Fruit fly (Drosophila melanogaster): ENCODE measurements around the gene Scsalpha1.

Scsalpha1 gene

DNA sequence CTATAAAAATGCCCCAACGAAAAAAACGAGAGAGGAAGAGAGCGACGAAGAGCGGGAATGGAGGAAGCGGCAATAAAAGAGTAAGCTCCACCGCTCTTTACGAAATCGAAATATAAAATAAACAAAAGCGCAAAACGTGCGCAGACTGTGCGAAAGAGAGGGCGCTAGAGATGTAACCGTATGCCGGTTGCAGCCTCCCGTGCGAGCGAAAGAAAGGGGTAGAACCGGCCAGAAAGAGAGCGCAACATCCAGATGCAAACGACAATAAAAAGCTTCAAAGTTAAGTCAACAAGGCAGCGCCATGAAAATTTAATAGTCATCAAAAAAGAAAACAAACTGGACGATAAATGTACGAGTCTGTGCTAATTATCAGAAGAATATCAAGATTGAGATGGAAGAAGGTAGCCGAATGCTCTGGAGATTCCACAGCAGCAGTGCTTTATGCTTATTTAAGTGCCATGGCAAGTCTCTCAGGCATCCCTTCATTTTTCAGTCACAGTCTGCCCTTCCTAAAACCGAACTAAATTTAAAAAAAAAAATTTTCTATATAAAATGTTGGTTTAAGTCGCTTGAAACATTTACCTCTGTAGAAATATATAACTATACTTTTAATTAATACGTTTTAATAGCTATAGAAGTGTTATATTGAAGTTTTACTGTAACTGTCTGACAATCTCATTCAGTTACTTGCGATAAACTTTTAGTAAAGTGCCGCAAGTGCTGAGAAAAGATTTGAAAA, 48.1 kb upstream of the Scsalpha1 start (continued):
- TF ChIP-seq CG1024 (GFP tag; IDR thresholded peaks at IDR 0.05) (peak; percentile 51), CG9817 (tag; optimal IDR thresholded peaks at IDR 0.05) (peak; percentile 79), toy (GFP tag; IDR thresholded peaks at IDR 0.05) (0 out of 2 replicates have a peak, but pooled peaks have one; percentile 12), HmgZ (tag; optimal IDR thresholded peaks at IDR 0.05) (no peak), CG4854 (GFP tag; optimal IDR thresholded peaks at IDR 0.05) (peak; percentile 4), prd (optimal IDR thresholded peaks at IDR 0.05) (no peak), prd (GFP tag; IDR thresholded peaks at IDR 0.05) (peak; percentile 76), CG4730 (GFP tag; IDR thresholded peaks at IDR 0.05) (peak; percentile 63), D (optimal IDR thresholded peaks at IDR 0.05) (no peak), D (GFP tag; optimal IDR thresholded peaks at IDR 0.05) (peak; percentile 43), Poxn (GFP tag; IDR thresholded peaks at IDR 0.05) (no peak), Lhr (GFP tag; optimal IDR thresholded peaks at IDR 0.05) (no peak), PHDP (tag; optimal IDR thresholded peaks at IDR 0.05) (peak; percentile 88), inv (GFP tag; IDR thresholded peaks at IDR 0.05; ENCODE audit: partially characterized antibody) (no peak), ato (GFP tag; IDR thresholded peaks at IDR 0.05; ENCODE audit: partially characterized antibody) (no peak), kni (GFP tag; optimal IDR thresholded peaks at IDR 0.05) (peak; percentile 49), bsh (GFP tag; optimal IDR thresholded peaks at IDR 0.05) (peak; percentile 65 to 87), dimm (GFP tag; IDR thresholded peaks at IDR 0.05) (peak; percentile 50; the same call in 1 of the 2 replicates), Sox102F (GFP tag; optimal IDR thresholded peaks at IDR 0.05) (peak; percentile 89), vvl (GFP tag; IDR thresholded peaks at IDR 0.05) (peak; percentile 82), exex (tag; optimal IDR thresholded peaks at IDR 0.05) (peak; percentile 41), CG6175 (GFP tag; IDR thresholded peaks at IDR 0.05) (no peak), Hr3 (GFP tag; optimal IDR thresholded peaks at IDR 0.05) (peak; percentile 69), Hey (tag; optimal IDR thresholded peaks at IDR 0.05) (no peak), Fer3 (tag; optimal IDR thresholded peaks at IDR 0.05) (peak; percentile 60), nerfin-1 (tag; optimal IDR thresholded peaks at IDR 0.05) (peak; percentile 57), CG3065 (GFP tag; optimal IDR thresholded peaks at IDR 0.05) (peak; percentile 43), yki (optimal IDR thresholded peaks at IDR 0.05) (peak; percentile 29), CkIIα-i1 (GFP tag; IDR thresholded peaks at IDR 0.05) (no peak), tll (GFP tag; optimal IDR thresholded peaks at IDR 0.05) (no peak), CG5953 (GFP tag; IDR thresholded peaks at IDR 0.05) (no peak), bowl (GFP tag; IDR thresholded peaks at IDR 0.05) (no peak; the same call in 1 of the 2 replicates), CG18764 (GFP tag; optimal IDR thresholded peaks at IDR 0.05) (no peak), gem (tag; optimal IDR thresholded peaks at IDR 0.05) (peak; percentile 86), CG1832 (GFP tag; optimal IDR thresholded peaks at IDR 0.05) (peak; percentile 85), gsb (GFP tag; IDR thresholded peaks at IDR 0.05) (peak; percentile 56), Oli (tag; optimal IDR thresholded peaks at IDR 0.05) (peak; percentile 83), tx (GFP tag; optimal IDR thresholded peaks at IDR 0.05) (no peak), unpg (GFP tag; optimal IDR thresholded peaks at IDR 0.05) (peak; percentile 82), CG12155 (GFP tag; optimal IDR thresholded peaks at IDR 0.05) (peak; percentile 62), eyg (GFP tag; optimal IDR thresholded peaks at IDR 0.05) (peak; percentile 45), Atf3 (GFP tag; optimal IDR thresholded peaks at IDR 0.05) (no peak), CG11247 (GFP tag; IDR thresholded peaks at IDR 0.05) (peak; percentile 71), CG10654 (GFP tag; optimal IDR thresholded peaks at IDR 0.05) (peak; percentile 35), ash1 (GFP tag; optimal IDR thresholded peaks at IDR 0.05) (no peak), z (GFP tag; IDR thresholded peaks at IDR 0.05) (no peak), CG18619 (GFP tag; optimal IDR thresholded peaks at IDR 0.05) (peak; percentile 71), unc-4 (GFP tag; IDR thresholded peaks at IDR 0.05; ENCODE audit: partially characterized antibody) (peak; percentile 53), CG8944 (GFP tag; optimal IDR thresholded peaks at IDR 0.05) (no peak), CG16813 (GFP tag; IDR thresholded peaks at IDR 0.05; ENCODE audit: partially characterized antibody) (no peak)

Measured in whole organism, embryonic.